Worm (Caenorhabditis elegans) whole organism, midembryonic: Measurements from ENCODE around the gene ptp-2.

Experiments used
- T22C8.4 ChIP-seq: fragments of 200-800 bp; sonication (Bioruptor generic); IDR thresholded peaks from 2 replicates; pipeline ENCODE4 v1.3.6; 2022; ENCODE audit warnings: missing genetic modification characterization, missing compliant biosample characterization
- cog-1 ChIP-seq: sonication (generic microtip); optimal IDR thresholded peaks from 2 replicates; lab custom pipeline; 2016; ENCODE audit warnings: missing genetic modification characterization, missing compliant biosample characterization
- flt-1 ChIP-seq: fragments of 200-800 bp; sonication (Bioruptor generic); IDR thresholded peaks from 2 replicates; pipeline ENCODE4 v1.3.6; 2022; ENCODE audit warnings: missing genetic modification characterization, missing compliant biosample characterization
- klf-2 ChIP-seq: fragments of 200-800 bp; sonication (Bioruptor generic); conservative IDR thresholded peaks from 2 replicates; pipeline ENCODE4 v1.3.6; 2022; ENCODE audit warnings: missing genetic modification reagents, missing genetic modification characterization, missing compliant biosample characterization
- med-1 ChIP-seq: sonication (generic microtip); optimal IDR thresholded peaks from 2 replicates; lab custom pipeline; 2017; ENCODE audit warnings: missing genetic modification characterization, mild to moderate bottlenecking, missing compliant biosample characterization, antibody characterized with exemption, missing genetic modification reagents; ENCODE audit not compliant: insufficient read depth
- ref-1 ChIP-seq: fragments of 200-800 bp; sonication (Bioruptor generic); conservative IDR thresholded peaks from 2 replicates; pipeline ENCODE4 v1.3.6; 2022; ENCODE audit warnings: missing genetic modification reagents, missing genetic modification characterization, missing compliant biosample characterization
- tab-1 ChIP-seq: fragments of 200-800 bp; sonication (Bioruptor generic); IDR thresholded peaks from 2 replicates; pipeline ENCODE4 v1.3.6; 2022; ENCODE audit warnings: missing genetic modification characterization, missing compliant biosample characterization
- ztf-23 ChIP-seq: fragments of 200-800 bp; sonication (Bioruptor generic); IDR thresholded peaks from 2 replicates; pipeline ENCODE4 v1.3.6; 2022; ENCODE audit warnings: missing genetic modification reagents, missing genetic modification characterization, missing compliant biosample characterization
- ztf-29 ChIP-seq: fragments of 200-800 bp; sonication (Bioruptor generic); IDR thresholded peaks from 2 replicates; pipeline ENCODE4 v1.3.6; 2022; ENCODE audit warnings: missing genetic modification reagents, missing genetic modification characterization, missing compliant biosample characterization

The ptp-2 gene

ce11 chrII:5931904-5932764, 13.7 kb downstream of the ptp-2 start:
- TF ChIP-seq flt-1 (GFP tag; lab: Robert Waterston, UW) (no peak), ztf-23 (no peak), klf-2 (GFP tag; lab: Robert Waterston, UW) (no peak), med-1 (GFP tag; lab: Kevin White, UChicago) (no peak), ztf-29 (GFP tag; lab: Robert Waterston, UW) (no peak), ref-1 (GFP tag; lab: Robert Waterston, UW) (no peak), T22C8.4 (GFP tag; lab: Robert Waterston, UW) (no peak), tab-1 (GFP tag; lab: Robert Waterston, UW) (no peak), cog-1 (tag; lab: Kevin White, UChicago) (no peak)

ce11 chrII:5933133-5933532, 14.7 kb downstream of the ptp-2 start:
- TF ChIP-seq T22C8.4 (GFP tag; lab: Robert Waterston, UW): no peak
- TF ChIP-seq klf-2 (GFP tag; lab: Robert Waterston, UW): 0 out of 2 replicates have a peak, but pooled peaks have one; percentile 36
- 0 out of 2 replicates have a peak, but pooled peaks have one; percentile 59 for TF ChIP-seq tab-1 (GFP tag; lab: Robert Waterston, UW)
- 0 out of 2 replicates have a peak, but pooled peaks have one; percentile 38 for TF ChIP-seq ztf-23

- TF ChIP-seq tab-1 (GFP tag; lab: Robert Waterston, UW) (no peak), ref-1 (GFP tag; lab: Robert Waterston, UW) (no peak), cog-1 (tag; lab: Kevin White, UChicago) (no peak), klf-2 (GFP tag; lab: Robert Waterston, UW) (no peak), ztf-29 (GFP tag; lab: Robert Waterston, UW) (no peak), med-1 (GFP tag; lab: Kevin White, UChicago) (no peak), ztf-23 (no peak), T22C8.4 (GFP tag; lab: Robert Waterston, UW) (0 out of 2 replicates have a peak, but pooled peaks have one; percentile 6)
Measured at ce11 chrII:5933962-5934422, 15.5 kb downstream of the ptp-2 start.

ce11 chrII:5936009-5936408, 17.6 kb downstream of the ptp-2 start:
- TF ChIP-seq ref-1 (GFP tag; lab: Robert Waterston, UW) (no peak), flt-1 (GFP tag; lab: Robert Waterston, UW) (no peak), ztf-23 (no peak), T22C8.4 (GFP tag; lab: Robert Waterston, UW) (no peak), klf-2 (GFP tag; lab: Robert Waterston, UW) (no peak), cog-1 (tag; lab: Kevin White, UChicago) (no peak), med-1 (GFP tag; lab: Kevin White, UChicago) (no peak), ztf-29 (GFP tag; lab: Robert Waterston, UW) (no peak)

ce11 chrII:5940815-5941214, 22.4 kb downstream of the ptp-2 start, which contains the start of gene F28B12.6:
TSS of gene F28B12.6 (plus strand) at chrII:5940863.
- no peak for TF ChIP-seq flt-1 (GFP tag; lab: Robert Waterston, UW)
- no peak for TF ChIP-seq klf-2 (GFP tag; lab: Robert Waterston, UW)
- TF ChIP-seq med-1 (GFP tag; lab: Kevin White, UChicago): no peak
- TF ChIP-seq T22C8.4 (GFP tag; lab: Robert Waterston, UW): no peak
- no peak for TF ChIP-seq ztf-29 (GFP tag; lab: Robert Waterston, UW)
- TF ChIP-seq cog-1 (tag; lab: Kevin White, UChicago): no peak
- TF ChIP-seq tab-1 (GFP tag; lab: Robert Waterston, UW): no peak
- TF ChIP-seq ztf-23: no peak
- no peak for TF ChIP-seq ref-1 (GFP tag; lab: Robert Waterston, UW)

- TF ChIP-seq ztf-23: 0 out of 2 replicates have a peak, but pooled peaks have one; percentile 29
- TF ChIP-seq ztf-29 (GFP tag; lab: Robert Waterston, UW): no peak
Measured at ce11 chrII:5942593-5942992, 24.1 kb downstream of the ptp-2 start, which contains the start of gene F28B12.1. TSS of gene F28B12.1 (plus strand) at chrII:5942927.

ce11 chrII:5944268-5944667, 25.8 kb downstream of the ptp-2 start, which contains the start of gene B0034.2:
TSS of gene B0034.2 (minus strand) at chrII:5944368.
- TF ChIP-seq ztf-23 (no peak), ztf-29 (GFP tag; lab: Robert Waterston, UW) (no peak), med-1 (GFP tag; lab: Kevin White, UChicago) (no peak), T22C8.4 (GFP tag; lab: Robert Waterston, UW) (no peak), ref-1 (GFP tag; lab: Robert Waterston, UW) (no peak), cog-1 (tag; lab: Kevin White, UChicago) (no peak), klf-2 (GFP tag; lab: Robert Waterston, UW) (no peak), flt-1 (GFP tag; lab: Robert Waterston, UW) (no peak), tab-1 (GFP tag; lab: Robert Waterston, UW) (no peak)

- TF ChIP-seq ztf-29 (GFP tag; lab: Robert Waterston, UW): no peak
- no peak for TF ChIP-seq tab-1 (GFP tag; lab: Robert Waterston, UW)
- TF ChIP-seq flt-1 (GFP tag; lab: Robert Waterston, UW): no peak
- TF ChIP-seq ref-1 (GFP tag; lab: Robert Waterston, UW): no peak
- TF ChIP-seq klf-2 (GFP tag; lab: Robert Waterston, UW): no peak
- no peak for TF ChIP-seq T22C8.4 (GFP tag; lab: Robert Waterston, UW)
- no peak for TF ChIP-seq med-1 (GFP tag; lab: Kevin White, UChicago)
- no peak for TF ChIP-seq cog-1 (tag; lab: Kevin White, UChicago)
- no peak for TF ChIP-seq ztf-23
Measured at ce11 chrII:5945818-5946217, 27.4 kb downstream of the ptp-2 start.

- no peak for TF ChIP-seq ztf-23
Measured at ce11 chrII:5946438-5946837, 28.0 kb downstream of the ptp-2 start.
